Fruit fly (Drosophila melanogaster): Measurements from ENCODE around the gene CG15020.

The CG15020 gene

DNA sequence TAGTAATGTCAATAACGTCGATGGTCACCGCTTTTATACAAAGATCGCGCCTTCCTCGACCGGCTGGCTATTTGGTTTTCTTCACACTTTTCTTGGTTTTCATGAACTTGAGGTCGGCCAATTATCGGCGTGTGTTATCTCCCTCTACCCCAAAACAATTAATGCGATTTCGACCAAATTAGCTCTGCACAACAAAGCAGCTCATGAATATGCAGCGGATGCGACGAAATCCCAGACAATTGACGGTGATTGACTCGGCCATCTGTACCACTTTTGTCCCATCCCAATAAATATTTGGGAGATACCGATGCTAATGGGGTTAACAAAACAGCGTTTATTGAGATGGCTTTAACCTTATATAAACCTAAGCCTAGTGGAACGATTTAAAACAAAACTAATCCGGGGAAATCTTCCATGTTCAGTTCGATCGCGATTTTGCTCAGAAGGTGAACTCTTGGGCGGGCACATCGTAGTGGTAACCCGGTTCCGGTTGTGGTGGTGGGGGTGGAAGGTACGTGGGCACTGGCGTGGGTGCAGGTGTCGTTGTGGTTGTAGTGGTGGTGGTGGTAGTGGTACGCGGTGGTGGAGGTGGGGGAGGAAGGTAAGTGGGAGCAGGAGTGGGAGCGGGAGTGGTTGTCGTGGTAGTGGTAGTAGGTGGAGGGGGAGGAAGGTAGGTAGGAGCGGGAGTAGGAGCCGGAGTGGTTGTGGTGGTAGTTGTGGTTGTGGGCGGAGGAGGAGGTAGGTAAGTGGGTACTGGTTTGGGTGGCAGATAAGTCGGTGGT lies 39.0 kb downstream of the CG15020 start, which contains the start of gene CG15022:
TSS of gene CG15022 (minus strand) at position 11 of the 782 bp plus-strand sequence.
- TF ChIP-seq usp (GFP tag; optimal IDR thresholded peaks at IDR 0.05) (no peak), pan (optimal IDR thresholded peaks at IDR 0.05) (no peak)

DNA sequence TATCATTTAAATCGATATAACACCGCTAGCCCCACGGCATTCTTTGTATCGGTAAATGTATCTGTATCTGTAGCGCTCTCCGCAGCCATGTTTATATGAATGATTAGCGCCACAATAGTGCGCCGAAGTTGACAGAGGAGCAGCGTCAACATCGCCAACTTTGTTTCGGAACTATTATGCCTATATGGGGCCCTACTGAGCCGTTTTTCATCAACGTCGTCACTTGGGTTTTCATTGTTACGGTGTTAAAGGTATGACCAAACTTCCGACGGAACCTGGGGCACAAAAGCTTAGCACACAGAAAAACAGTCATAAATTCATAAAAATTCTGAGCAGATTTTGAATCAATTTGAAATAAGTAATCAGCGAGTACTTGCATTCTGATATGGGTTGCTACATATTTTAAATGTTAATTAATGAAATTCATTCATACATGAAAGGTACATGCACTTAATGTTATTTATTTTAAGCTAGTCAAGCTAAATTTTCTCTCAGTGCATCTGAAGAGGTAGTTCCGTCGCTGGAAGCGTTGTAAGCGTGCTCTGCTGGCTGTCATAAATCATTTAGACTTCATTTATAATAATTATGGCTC lies 40.1 kb downstream of the CG15020 start, which contains the start of gene CG15023:
TSS of gene CG15023 (minus strand) at position 51 of the 592 bp plus-strand sequence.
- TF ChIP-seq EcR (GFP tag; optimal IDR thresholded peaks at IDR 0.05) = no peak
- TF ChIP-seq pan (optimal IDR thresholded peaks at IDR 0.05) = no peak
- no peak for TF ChIP-seq Dll (optimal IDR thresholded peaks at IDR 0.05)
- no peak for TF ChIP-seq psq (optimal IDR thresholded peaks at IDR 0.05)
- no peak for TF ChIP-seq usp (GFP tag; optimal IDR thresholded peaks at IDR 0.05)
- TF ChIP-seq CG8478 (optimal IDR thresholded peaks at IDR 0.05) = no peak

DNA sequence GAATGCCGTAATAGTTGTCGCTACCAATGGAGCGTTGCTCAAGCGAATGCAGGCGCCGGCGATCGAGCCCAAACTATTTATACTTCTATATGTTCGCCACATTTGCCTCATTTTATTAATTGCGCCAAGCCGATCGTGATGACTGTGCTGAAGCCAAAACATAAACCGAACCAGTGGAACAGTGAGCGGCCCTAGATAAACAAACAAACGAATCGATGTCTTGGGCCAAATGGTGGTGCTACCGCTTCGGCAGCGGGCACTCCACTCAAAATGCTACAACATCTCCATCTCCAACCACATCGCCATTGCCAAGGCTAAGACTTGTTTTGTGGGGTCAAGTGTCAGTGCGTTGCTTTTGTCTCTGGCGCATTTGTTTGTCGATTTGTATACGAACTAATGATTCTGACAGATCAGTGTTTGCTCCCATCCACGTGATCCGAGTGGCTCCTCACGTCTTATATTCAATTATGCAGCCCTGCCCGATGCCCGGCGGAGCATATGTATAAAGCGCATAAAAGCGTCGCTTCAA lies 42.4 kb downstream of the CG15020 start, which contains the start of gene CG15024:
TSS of gene CG15024 (minus strand) at position 51 of the 529 bp plus-strand sequence.
- no peak for TF ChIP-seq psq (optimal IDR thresholded peaks at IDR 0.05)
- no peak for TF ChIP-seq Dll (optimal IDR thresholded peaks at IDR 0.05)

DNA sequence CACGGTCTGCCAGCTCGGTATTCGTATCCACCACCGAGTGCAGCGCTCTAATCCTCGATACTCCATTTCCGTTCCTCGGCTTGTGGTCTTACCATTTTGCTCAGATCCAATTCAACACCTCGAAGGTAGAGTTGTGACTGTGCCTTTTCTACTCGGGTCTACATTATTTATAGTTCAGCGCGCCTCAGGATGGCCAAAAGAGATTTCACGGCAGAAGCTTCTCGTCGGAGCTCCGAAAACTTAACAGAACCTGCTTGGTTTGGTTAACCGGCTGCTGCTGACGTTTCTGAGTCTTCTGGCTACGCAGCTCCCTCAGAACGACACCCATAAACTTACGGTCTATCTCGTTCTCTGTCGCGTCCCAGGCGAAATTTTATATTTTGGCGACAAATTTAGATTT lies 45.1 kb downstream of the CG15020 start, which contains the start of gene CG32241:
TSS of gene CG32241 (minus strand) at position 101 of the 400 bp plus-strand sequence.
- TF ChIP-seq EcR (GFP tag; optimal IDR thresholded peaks at IDR 0.05) = no peak
- TF ChIP-seq psq (optimal IDR thresholded peaks at IDR 0.05) = no peak
- no peak for TF ChIP-seq CG8478 (optimal IDR thresholded peaks at IDR 0.05)
- TF ChIP-seq usp (GFP tag; optimal IDR thresholded peaks at IDR 0.05) = no peak
- no peak for TF ChIP-seq pan (optimal IDR thresholded peaks at IDR 0.05)
- TF ChIP-seq Dll (optimal IDR thresholded peaks at IDR 0.05) = no peak

DNA sequence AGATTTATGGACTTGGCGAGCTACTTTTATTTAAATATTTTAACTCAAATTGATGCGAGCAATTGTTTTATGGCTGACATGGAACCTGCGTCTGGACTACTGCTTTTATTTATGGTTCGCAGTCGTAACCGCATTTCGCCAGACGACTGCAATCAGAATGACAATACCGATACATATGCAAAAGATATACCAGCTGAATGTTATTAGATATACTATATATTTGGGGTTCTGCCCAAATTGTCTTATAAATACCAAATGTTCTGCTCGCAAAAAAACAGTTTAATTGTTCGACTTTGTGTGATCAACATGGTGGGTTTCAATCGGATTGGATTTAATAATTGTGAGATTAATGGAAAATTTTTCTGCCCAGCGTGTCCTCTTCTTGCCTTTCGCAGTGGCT lies 48.2 kb downstream of the CG15020 start, which contains the start of gene CG32249:
TSS of gene CG32249 (plus strand) at position 301 of the 400 bp plus-strand sequence.
- TF ChIP-seq EcR (GFP tag; optimal IDR thresholded peaks at IDR 0.05) (no peak), pan (optimal IDR thresholded peaks at IDR 0.05) (no peak), psq (optimal IDR thresholded peaks at IDR 0.05) (no peak), usp (GFP tag; optimal IDR thresholded peaks at IDR 0.05) (no peak), CG8478 (optimal IDR thresholded peaks at IDR 0.05) (no peak), Dll (optimal IDR thresholded peaks at IDR 0.05) (no peak)

DNA sequence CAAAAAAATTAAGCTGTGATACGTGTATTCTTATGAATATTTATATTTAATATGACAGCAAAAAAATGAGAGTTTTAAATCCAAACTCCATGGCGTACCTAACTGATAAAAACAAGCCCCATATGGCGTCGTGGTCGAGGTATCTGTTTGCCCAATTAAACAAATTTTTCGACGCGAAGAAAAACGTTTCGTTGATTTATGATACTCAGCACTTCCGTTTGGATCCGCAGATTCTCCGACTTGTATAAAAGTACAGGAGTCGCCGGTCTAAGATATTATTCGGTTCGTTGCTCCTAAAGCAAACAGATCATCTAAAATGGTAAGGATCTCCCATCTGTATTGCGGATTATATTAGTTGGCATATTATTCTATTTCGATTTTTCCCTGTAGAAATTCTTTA lies 50.0 kb downstream of the CG15020 start, which contains the start of gene CG32248:
TSS of gene CG32248 (plus strand) at position 301 of the 400 bp plus-strand sequence.
- TF ChIP-seq psq (optimal IDR thresholded peaks at IDR 0.05) = no peak
- TF ChIP-seq CG8478 (optimal IDR thresholded peaks at IDR 0.05) = no peak
- TF ChIP-seq usp (GFP tag; optimal IDR thresholded peaks at IDR 0.05) = no peak
- no peak for TF ChIP-seq pan (optimal IDR thresholded peaks at IDR 0.05)
- no peak for TF ChIP-seq EcR (GFP tag; optimal IDR thresholded peaks at IDR 0.05)
- TF ChIP-seq Dll (optimal IDR thresholded peaks at IDR 0.05) = no peak

DNA sequence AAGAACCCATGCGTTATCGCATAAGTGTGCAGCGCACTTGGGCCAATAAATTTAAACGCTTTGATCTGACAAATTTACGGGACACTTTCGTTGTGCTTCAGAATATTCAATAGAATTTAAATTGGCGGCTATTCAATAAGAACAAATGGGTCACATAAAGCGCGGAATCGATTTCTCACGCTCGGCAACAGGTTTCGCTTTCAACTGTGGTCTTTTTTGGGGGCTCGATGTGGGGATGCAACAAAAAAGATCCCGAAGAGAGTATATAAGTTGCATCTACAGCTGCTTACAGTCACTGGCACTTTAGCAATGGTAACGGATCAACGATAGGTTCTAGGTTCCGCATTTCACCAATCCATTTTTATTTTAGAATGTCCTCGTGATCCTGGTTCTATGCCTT lies 51.3 kb downstream of the CG15020 start, which contains the start of gene CG11349:
TSS of gene CG11349 (plus strand) at position 301 of the 400 bp plus-strand sequence.
- TF ChIP-seq CG8478 (optimal IDR thresholded peaks at IDR 0.05) (no peak), psq (optimal IDR thresholded peaks at IDR 0.05) (no peak), Dll (optimal IDR thresholded peaks at IDR 0.05) (no peak), usp (GFP tag; optimal IDR thresholded peaks at IDR 0.05) (no peak), EcR (GFP tag; optimal IDR thresholded peaks at IDR 0.05) (no peak), pan (optimal IDR thresholded peaks at IDR 0.05) (no peak)

DNA sequence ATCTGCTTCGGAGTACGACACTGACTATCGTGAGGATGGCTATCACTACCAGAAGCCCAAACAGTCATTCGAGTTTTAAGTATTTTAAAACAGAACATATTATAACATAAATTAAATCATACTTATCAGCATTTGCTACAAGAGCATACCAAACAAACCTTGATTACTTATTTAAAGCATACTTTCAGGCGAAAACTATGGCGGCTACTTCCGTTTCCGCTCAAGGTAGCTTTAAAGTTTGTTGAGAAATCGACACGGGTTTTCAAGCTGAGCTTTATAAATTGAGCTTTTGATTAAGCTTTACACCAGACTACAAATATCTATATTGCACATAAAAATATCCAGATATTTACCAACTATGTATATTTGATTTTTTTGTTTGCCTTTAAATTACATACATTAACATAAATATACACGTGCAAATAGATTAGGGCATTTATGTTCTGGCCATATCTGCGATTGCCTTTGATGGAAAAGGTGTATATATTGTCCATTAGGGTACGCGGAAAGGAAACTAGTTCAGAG lies 53.5 kb downstream of the CG15020 start:
- no peak for TF ChIP-seq EcR (GFP tag; optimal IDR thresholded peaks at IDR 0.05)
- TF ChIP-seq psq (optimal IDR thresholded peaks at IDR 0.05) = no peak
- no peak for TF ChIP-seq CG8478 (optimal IDR thresholded peaks at IDR 0.05)

DNA sequence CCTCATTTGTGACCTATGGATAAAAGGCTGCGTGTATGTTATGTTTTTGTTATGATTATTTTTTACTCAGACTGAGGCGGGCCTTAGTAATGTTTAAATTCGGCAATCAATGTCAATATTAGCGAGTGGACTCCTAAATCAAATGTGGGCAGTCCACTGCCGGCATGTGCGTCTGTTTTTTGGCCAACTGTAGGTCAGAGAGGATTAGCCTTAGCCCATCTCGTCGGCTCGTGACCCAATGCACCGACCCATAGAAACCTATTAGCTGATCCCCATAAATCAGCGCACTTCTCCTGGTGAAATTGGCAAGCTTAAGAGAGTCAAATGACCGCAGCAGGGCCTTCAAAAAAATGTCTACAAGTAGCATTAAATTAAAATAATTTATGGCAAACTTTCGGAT lies 54.2 kb downstream of the CG15020 start:
- TF ChIP-seq usp (GFP tag; optimal IDR thresholded peaks at IDR 0.05) (no peak), EcR (GFP tag; optimal IDR thresholded peaks at IDR 0.05) (no peak), CG8478 (optimal IDR thresholded peaks at IDR 0.05) (no peak), Dll (optimal IDR thresholded peaks at IDR 0.05) (no peak), psq (optimal IDR thresholded peaks at IDR 0.05) (no peak), pan (optimal IDR thresholded peaks at IDR 0.05) (no peak)
